Worm (Caenorhabditis elegans): ENCODE results near the gene lgc-17.

DNA sequence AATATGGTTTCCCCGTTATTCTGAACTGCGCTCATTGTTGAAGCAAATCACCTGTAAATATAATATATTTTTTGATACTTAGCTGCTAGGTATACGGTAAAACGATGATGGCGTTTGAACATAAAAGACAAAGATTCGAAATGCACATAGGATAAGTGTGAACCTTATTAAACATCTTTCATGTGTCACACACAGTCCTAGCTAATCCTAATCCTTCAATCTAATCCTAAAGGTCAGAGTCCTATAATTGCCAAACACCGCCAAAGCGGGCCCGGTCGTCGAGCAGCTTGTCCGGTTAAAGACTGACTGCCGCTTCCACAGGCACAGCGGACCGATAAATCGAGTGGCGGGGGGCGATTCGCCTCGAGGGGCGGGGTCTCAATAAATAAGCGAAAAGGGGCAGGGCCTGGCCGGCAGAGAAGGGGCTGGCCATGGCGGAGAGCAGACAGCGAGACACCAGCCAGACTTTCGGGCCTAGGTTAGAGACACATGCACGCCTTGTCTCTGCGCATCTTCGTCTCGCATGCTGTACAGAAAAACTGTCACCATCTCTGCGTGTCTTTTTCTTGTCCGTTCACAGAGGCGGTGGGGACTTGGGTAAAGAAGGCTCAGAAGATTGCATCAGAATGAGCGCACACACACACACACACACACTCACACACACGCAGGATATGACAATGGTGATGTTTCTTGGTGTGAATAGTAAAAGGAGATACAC, 50.4 kb downstream of the lgc-17 start, which contains the start of gene F57G12.1:
- TF ChIP-seq flt-1 (GFP tag; IDR thresholded peaks at IDR 0.05) (0 out of 2 replicates have a peak, but pooled peaks have one; percentile 66), med-1 (GFP tag; optimal IDR thresholded peaks at IDR 0.05; ENCODE audit: insufficient read depth) (no peak), ztf-23 (GFP tag; IDR thresholded peaks at IDR 0.05) (no peak)

Data from whole organism, midembryonic.